Worm (Caenorhabditis elegans): ENCODE results near the gene F26F4.9.

ce11 chrIII:4870478-4870877 is 41.8 kb downstream of the F26F4.9 start, which contains the start of gene gipc-1:
- no peak for TF ChIP-seq ceh-9 (tag; optimal IDR thresholded peaks at IDR 0.05)
- TF ChIP-seq fkh-2 (tag; optimal IDR thresholded peaks at IDR 0.05): no peak
- TF ChIP-seq ama-1 (optimal IDR thresholded peaks at IDR 0.05): no peak
- no peak for TF ChIP-seq R02D3.7 (tag; optimal IDR thresholded peaks at IDR 0.05)
- TF ChIP-seq unc-62 (GFP tag; optimal IDR thresholded peaks at IDR 0.05): no peak
- no peak for TF ChIP-seq ztf-11 (tag; optimal IDR thresholded peaks at IDR 0.05)
- no peak for TF ChIP-seq skn-1 (tag; optimal IDR thresholded peaks at IDR 0.05)
- no peak for TF ChIP-seq nhr-11 (tag; optimal IDR thresholded peaks at IDR 0.05)
